Fruit fly (Drosophila melanogaster) whole organism, embryonic: ENCODE data around the gene Dup99B.
A peak's percentile ranks its signal among the peaks of the same experiment; 100 is the strongest.

Experiments
- ATbp ChIP-seq: fragments of 200-800 bp; sonication (Bioruptor generic); optimal IDR thresholded peaks from 2 replicates; lab custom pipeline; 2017; ENCODE audit warnings: missing biosample characterization, mild to moderate bottlenecking, missing genetic modification characterization, missing genetic modification reagents
- CG1024 ChIP-seq: fragments of 200-800 bp; sonication (Bioruptor generic); IDR thresholded peaks from 2 replicates; pipeline ENCODE4 v1.3.6; 2022; ENCODE audit warnings: missing biosample characterization, missing genetic modification characterization
- CG10462 ChIP-seq: fragments of 200-800 bp; sonication (Bioruptor generic); optimal IDR thresholded peaks from 2 replicates; lab custom pipeline; 2016; ENCODE audit warnings: missing biosample characterization, missing genetic modification characterization
- CG12071 ChIP-seq: fragments of 200-800 bp; sonication (Bioruptor generic); optimal IDR thresholded peaks from 3 replicates; lab custom pipeline; 2018; ENCODE audit warnings: missing biosample characterization, mild to moderate bottlenecking, missing genetic modification characterization
- CG12155 ChIP-seq: fragments of 200-800 bp; sonication (Bioruptor generic); optimal IDR thresholded peaks from 3 replicates; lab custom pipeline; 2016; ENCODE audit warnings: missing biosample characterization, missing genetic modification characterization
- CG1602 ChIP-seq: fragments of 200-800 bp; sonication (Bioruptor generic); optimal IDR thresholded peaks from 3 replicates; lab custom pipeline; 2016; ENCODE audit warnings: missing biosample characterization, missing genetic modification characterization
- CG17912 ChIP-seq: fragments of 200-800 bp; sonication (Bioruptor generic); optimal IDR thresholded peaks from 2 replicates; lab custom pipeline; 2018; ENCODE audit warnings: missing biosample characterization, mild to moderate bottlenecking, missing genetic modification characterization
- CG18476 ChIP-seq: fragments of 200-800 bp; sonication (Bioruptor generic); optimal IDR thresholded peaks from 2 replicates; lab custom pipeline; 2016; ENCODE audit warnings: missing biosample characterization, mild to moderate bottlenecking, missing genetic modification characterization
- CG2120 ChIP-seq: fragments of 200-800 bp; sonication (Bioruptor generic); optimal IDR thresholded peaks from 3 replicates; lab custom pipeline; 2016; ENCODE audit warnings: missing biosample characterization, missing genetic modification characterization
- CG2199 ChIP-seq: fragments of 200-800 bp; sonication (Bioruptor generic); IDR thresholded peaks from 3 replicates; pipeline ENCODE4 v1.3.6; 2022; ENCODE audit warnings: missing biosample characterization, missing genetic modification characterization
- CG30403 ChIP-seq: fragments of 200-800 bp; sonication (Bioruptor generic); optimal IDR thresholded peaks from 3 replicates; lab custom pipeline; 2016; ENCODE audit warnings: missing biosample characterization, missing genetic modification characterization
- CG31441 ChIP-seq: fragments of 200-800 bp; sonication (Bioruptor generic); IDR thresholded peaks from 2 replicates; pipeline ENCODE4 v1.3.6; 2022; ENCODE audit warnings: missing biosample characterization, missing genetic modification characterization
- CG33213 ChIP-seq: fragments of 200-800 bp; sonication (Bioruptor generic); optimal IDR thresholded peaks from 3 replicates; lab custom pipeline; 2016; ENCODE audit warnings: missing biosample characterization, missing genetic modification characterization
- CG34376 ChIP-seq: fragments of 200-800 bp; sonication (Bioruptor generic); optimal IDR thresholded peaks from 2 replicates; lab custom pipeline; 2018; ENCODE audit warnings: missing biosample characterization, mild to moderate bottlenecking, missing genetic modification characterization
- CG3847 ChIP-seq: fragments of 200-800 bp; sonication (Bioruptor generic); IDR thresholded peaks from 2 replicates; pipeline ENCODE4 v1.3.6; 2022; ENCODE audit warnings: missing biosample characterization, missing genetic modification characterization
- CG4282 ChIP-seq: fragments of 200-800 bp; sonication (Bioruptor generic); optimal IDR thresholded peaks from 2 replicates; lab custom pipeline; 2016; ENCODE audit warnings: missing biosample characterization, missing genetic modification characterization
- CG43689 ChIP-seq: fragments of 200-800 bp; sonication (Bioruptor generic); IDR thresholded peaks from 2 replicates; pipeline ENCODE4 v1.3.6; 2022; ENCODE audit warnings: missing biosample characterization, missing genetic modification characterization
- CG5180 ChIP-seq: fragments of 200-800 bp; sonication (Bioruptor generic); optimal IDR thresholded peaks from 3 replicates; lab custom pipeline; 2017; ENCODE audit warnings: missing biosample characterization, missing genetic modification characterization, mild to moderate bottlenecking, moderate library complexity, missing genetic modification reagents
- CG6654 ChIP-seq: fragments of 200-800 bp; sonication (Bioruptor generic); optimal IDR thresholded peaks from 2 replicates; lab custom pipeline; 2017; ENCODE audit warnings: missing biosample characterization, mild to moderate bottlenecking, missing genetic modification characterization
- CG6683 ChIP-seq: fragments of 200-800 bp; sonication (Bioruptor generic); optimal IDR thresholded peaks from 2 replicates; lab custom pipeline; 2017; ENCODE audit warnings: missing biosample characterization, mild to moderate bottlenecking, missing genetic modification characterization, missing genetic modification reagents
- CG7372 ChIP-seq: fragments of 200-800 bp; sonication (Bioruptor generic); IDR thresholded peaks from 2 replicates; pipeline ENCODE4 v1.3.6; 2022; ENCODE audit warnings: missing biosample characterization, missing genetic modification characterization
- CG8359 ChIP-seq: fragments of 200-800 bp; sonication (Bioruptor generic); optimal IDR thresholded peaks from 2 replicates; lab custom pipeline; 2017; ENCODE audit warnings: missing biosample characterization, mild to moderate bottlenecking, missing genetic modification characterization, borderline replicate concordance
- D19B ChIP-seq: fragments of 200-800 bp; sonication (Bioruptor generic); optimal IDR thresholded peaks from 2 replicates; lab custom pipeline; 2017; ENCODE audit warnings: missing biosample characterization, mild to moderate bottlenecking, missing genetic modification characterization
- Dfd ChIP-seq, 2 experiments: fragments of >200 bp; optimal IDR thresholded peaks; 2 replicates each; lab custom pipeline; 2017; ENCODE audit warnings: missing biosample characterization in 2 of 2, missing genetic modification characterization in 2 of 2
- Doc3 ChIP-seq: fragments of 200-800 bp; sonication (Bioruptor generic); IDR thresholded peaks from 3 replicates; pipeline ENCODE4 v1.3.6; 2022; ENCODE audit warnings: missing biosample characterization, missing genetic modification characterization; ENCODE audit not compliant: partially characterized antibody
- Dp ChIP-seq: fragments of 200-800 bp; sonication (Bioruptor generic); optimal IDR thresholded peaks from 2 replicates; lab custom pipeline; 2018; ENCODE audit warnings: missing biosample characterization, mild to moderate bottlenecking, missing genetic modification characterization, moderate library complexity
- Fer3 ChIP-seq: fragments of 200-800 bp; sonication (Bioruptor generic); optimal IDR thresholded peaks from 2 replicates; lab custom pipeline; 2018; ENCODE audit warnings: missing biosample characterization, mild to moderate bottlenecking, missing genetic modification characterization, moderate library complexity
- Med ChIP-seq: fragments of 200-800 bp; sonication (Bioruptor generic); peaks from one replicate; lab custom pipeline; 2016; ENCODE audit warnings: missing biosample characterization, missing genetic modification characterization, mild to moderate bottlenecking, inconsistent platforms, moderate library complexity
- Myb ChIP-seq: fragments of 200-800 bp; sonication (Bioruptor generic); optimal IDR thresholded peaks from 2 replicates; lab custom pipeline; 2016; ENCODE audit warnings: missing biosample characterization, missing genetic modification characterization
- Opbp ChIP-seq: fragments of 200-800 bp; sonication (Bioruptor generic); IDR thresholded peaks from 3 replicates; pipeline ENCODE4 v1.3.6; 2022; ENCODE audit warnings: missing biosample characterization, missing genetic modification characterization; ENCODE audit not compliant: partially characterized antibody
- Six4 ChIP-seq: fragments of 200-800 bp; sonication (Bioruptor generic); optimal IDR thresholded peaks from 2 replicates; lab custom pipeline; 2016; ENCODE audit warnings: missing biosample characterization, missing genetic modification characterization
- TFAM ChIP-seq: fragments of 200-800 bp; sonication (Bioruptor generic); optimal IDR thresholded peaks from 2 replicates; lab custom pipeline; 2017; ENCODE audit warnings: missing biosample characterization, missing genetic modification characterization, inconsistent platforms
- ac ChIP-seq: fragments of 200-800 bp; sonication (Bioruptor generic); optimal IDR thresholded peaks from 3 replicates; lab custom pipeline; 2017; ENCODE audit warnings: missing biosample characterization, mild to moderate bottlenecking, missing genetic modification characterization
- cas ChIP-seq: fragments of 200-800 bp; sonication (Bioruptor generic); IDR thresholded peaks from 2 replicates; pipeline ENCODE4 v1.3.6; 2022; ENCODE audit warnings: missing biosample characterization, missing genetic modification characterization
- crp ChIP-seq, 2 experiments: fragments of 200-800 bp; sonication (Bioruptor generic); optimal IDR thresholded peaks; 2 replicates in 1 of 2; 3 replicates in 1 of 2; lab custom pipeline; 2017; ENCODE audit warnings: missing biosample characterization in 2 of 2, missing genetic modification characterization in 2 of 2, mild to moderate bottlenecking in 1 of 2, moderate library complexity in 1 of 2
- dmrt99B ChIP-seq: fragments of 200-800 bp; sonication (Bioruptor generic); optimal IDR thresholded peaks from 2 replicates; lab custom pipeline; 2018; ENCODE audit warnings: missing biosample characterization, mild to moderate bottlenecking, missing genetic modification characterization, moderate library complexity
- fd64A ChIP-seq: fragments of 200-800 bp; sonication (Bioruptor generic); optimal IDR thresholded peaks from 3 replicates; lab custom pipeline; 2018; ENCODE audit warnings: missing biosample characterization, mild to moderate bottlenecking, missing genetic modification characterization
- fd96Cb ChIP-seq: fragments of 200-800 bp; sonication (Bioruptor generic); optimal IDR thresholded peaks from 2 replicates; lab custom pipeline; 2018; ENCODE audit warnings: missing biosample characterization, mild to moderate bottlenecking, missing genetic modification characterization, moderate library complexity
- jumu ChIP-seq: fragments of 200-800 bp; sonication (Bioruptor generic); optimal IDR thresholded peaks from 3 replicates; lab custom pipeline; 2016; ENCODE audit warnings: missing biosample characterization, missing genetic modification characterization
- kni ChIP-seq: fragments of 200-800 bp; sonication (Bioruptor generic); optimal IDR thresholded peaks from 3 replicates; lab custom pipeline; 2017; ENCODE audit warnings: mild to moderate bottlenecking, missing biosample characterization, missing genetic modification reagents, missing genetic modification characterization
- knrl ChIP-seq: fragments of 200-800 bp; sonication (Bioruptor generic); IDR thresholded peaks from 3 replicates; pipeline ENCODE4 v1.3.6; 2022; ENCODE audit warnings: missing biosample characterization, missing genetic modification characterization; ENCODE audit not compliant: partially characterized antibody
- lilli ChIP-seq: fragments of 200-800 bp; sonication (Bioruptor generic); optimal IDR thresholded peaks from 3 replicates; lab custom pipeline; 2016; ENCODE audit warnings: missing biosample characterization, missing genetic modification characterization
- lov ChIP-seq, 2 experiments: fragments of 200-800 bp in 1 of 2; fragments of >200 bp in 1 of 2; sonication (Bioruptor generic) in 1 of 2; IDR thresholded peaks in 1 of 2; optimal IDR thresholded peaks in 1 of 2; 2 replicates in 1 of 2; 3 replicates in 1 of 2; pipeline versions ENCODE4 v1.3.6 to Lab custom; 2017 to 2022; ENCODE audit warnings: missing biosample characterization in 1 of 2, missing genetic modification characterization in 1 of 2
- mld ChIP-seq: fragments of 200-800 bp; sonication (Bioruptor generic); IDR thresholded peaks from 3 replicates; pipeline ENCODE4 v1.3.6; 2022; ENCODE audit warnings: missing biosample characterization, missing genetic modification characterization; ENCODE audit not compliant: partially characterized antibody
- pfk ChIP-seq: fragments of 200-800 bp; sonication (Bioruptor generic); optimal IDR thresholded peaks from 2 replicates; lab custom pipeline; 2018; ENCODE audit warnings: missing biosample characterization, mild to moderate bottlenecking, missing genetic modification characterization, moderate library complexity
- scrt ChIP-seq: fragments of 200-800 bp; sonication (Bioruptor generic); optimal IDR thresholded peaks from 2 replicates; lab custom pipeline; 2018; ENCODE audit warnings: missing biosample characterization, mild to moderate bottlenecking, missing genetic modification characterization, moderate library complexity
- sima ChIP-seq: fragments of 200-800 bp; sonication (Bioruptor generic); optimal IDR thresholded peaks from 2 replicates; lab custom pipeline; 2016; ENCODE audit warnings: missing biosample characterization, missing genetic modification characterization
- tin ChIP-seq: fragments of 200-800 bp; sonication (Bioruptor generic); optimal IDR thresholded peaks from 3 replicates; lab custom pipeline; 2016; ENCODE audit warnings: missing biosample characterization, missing genetic modification characterization
- zen2 ChIP-seq: fragments of 200-800 bp; sonication (Bioruptor generic); IDR thresholded peaks from 3 replicates; pipeline ENCODE4 v1.3.6; 2022; ENCODE audit warnings: missing biosample characterization, missing genetic modification characterization; ENCODE audit not compliant: partially characterized antibody

Gene Dup99B

DNA sequence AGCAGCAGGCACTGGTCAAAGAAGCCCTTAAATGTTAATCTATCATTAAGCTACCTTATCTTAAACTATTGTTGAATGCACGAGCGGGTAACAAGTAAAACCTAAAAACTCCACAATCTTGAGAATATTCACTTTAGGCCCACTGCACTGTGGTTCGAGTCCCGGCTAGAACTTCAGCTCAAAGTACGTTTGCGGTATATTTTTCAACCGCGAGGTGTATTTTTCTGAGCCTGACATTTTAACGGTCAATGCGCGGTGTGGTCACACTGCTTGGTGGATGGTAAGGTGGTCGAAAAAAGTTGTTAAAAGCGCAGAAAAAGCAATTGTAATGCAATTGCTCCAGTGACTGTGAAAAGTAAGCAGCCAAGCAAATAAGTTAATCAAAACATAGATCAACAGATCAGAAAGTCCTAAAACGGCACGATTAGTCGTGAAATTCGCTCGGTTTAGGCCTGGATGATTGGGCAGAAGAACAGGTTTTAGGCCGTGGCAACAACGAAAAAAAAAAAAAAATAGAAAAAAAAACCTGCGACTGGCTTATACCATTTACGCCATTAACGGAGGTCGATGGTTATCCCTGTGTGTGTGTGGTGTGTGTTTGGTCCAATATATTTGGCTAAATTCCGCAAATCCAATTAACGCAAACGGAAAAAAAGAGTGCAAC is 10.5 kb upstream of the Dup99B start, which contains the start of gene Kul (continued):
- TF ChIP-seq CG12071 = no peak
- no peak for TF ChIP-seq CG18476 (GFP tag; lab: Kevin White, UChicago)
- TF ChIP-seq Myb (GFP tag; lab: Kevin White, UChicago) = peak; percentile 88
- no peak for TF ChIP-seq tin
- TF ChIP-seq pfk = no peak
- TF ChIP-seq Six4 (GFP tag; lab: Kevin White, UChicago) = no peak
- TF ChIP-seq lov (optimal IDR thresholded peaks at IDR 0.05; lab: Kevin White, UChicago) = no peak
- TF ChIP-seq lov (GFP tag; IDR thresholded peaks at IDR 0.05; lab: Robert Waterston, UW) = no peak
- no peak for TF ChIP-seq crp (GFP tag; optimal IDR thresholded peaks at IDR 0.05; lab: Kevin White, UChicago)
- no peak for TF ChIP-seq CG8359
- TF ChIP-seq ac (GFP tag; lab: Kevin White, UChicago) = no peak
- no peak for TF ChIP-seq zen2 (GFP tag; lab: Robert Waterston, UW)
- TF ChIP-seq dmrt99B (tag; lab: Kevin White, UChicago) = no peak
- no peak for TF ChIP-seq CG43689 (GFP tag; lab: Robert Waterston, UW)
- no peak for TF ChIP-seq fd64A
- TF ChIP-seq CG3847 (GFP tag; lab: Robert Waterston, UW) = peak; percentile 43
- TF ChIP-seq knrl (GFP tag; lab: Robert Waterston, UW) = peak; percentile 28; the same call in 1 of the 3 replicates
- peak; percentile 84 for TF ChIP-seq Med (GFP tag; lab: Kevin White, UChicago)
- TF ChIP-seq CG6683 = no peak
- no peak for TF ChIP-seq TFAM (GFP tag; lab: Kevin White, UChicago)
- peak; percentile 12 for TF ChIP-seq CG12155 (GFP tag; lab: Kevin White, UChicago)
- no peak for TF ChIP-seq Dfd (GFP tag; optimal IDR thresholded peaks at IDR 0.05; lab: Kevin White, UChicago)
- no peak for TF ChIP-seq kni (GFP tag; lab: Kevin White, UChicago)
- no peak for TF ChIP-seq CG10462 (GFP tag; lab: Kevin White, UChicago)
- TF ChIP-seq CG34376 = no peak
- TF ChIP-seq CG2199 (GFP tag; lab: Robert Waterston, UW) = no peak
- peak; percentile 5 for TF ChIP-seq lilli (GFP tag; lab: Kevin White, UChicago)
- peak; percentile 8 for TF ChIP-seq Dp (GFP tag; lab: Kevin White, UChicago)
- TF ChIP-seq CG31441 (GFP tag; lab: Robert Waterston, UW) = no peak
- no peak for TF ChIP-seq mld (GFP tag; lab: Robert Waterston, UW)
- TF ChIP-seq Fer3 = no peak
- TF ChIP-seq cas (GFP tag; lab: Robert Waterston, UW) = no peak
- TF ChIP-seq ATbp = no peak
- no peak for TF ChIP-seq CG5180 (GFP tag; lab: Kevin White, UChicago)
- TF ChIP-seq CG30403 (GFP tag; lab: Kevin White, UChicago) = peak; percentile 36
- no peak for TF ChIP-seq CG6654 (GFP tag; lab: Kevin White, UChicago)
- TF ChIP-seq CG7372 = no peak
- peak; percentile 93 for TF ChIP-seq CG4282
- TF ChIP-seq fd96Cb (tag; lab: Kevin White, UChicago) = no peak
- TF ChIP-seq Doc3 (GFP tag; lab: Robert Waterston, UW) = no peak
- peak; percentile 23 for TF ChIP-seq CG2120 (GFP tag; lab: Kevin White, UChicago)
- TF ChIP-seq CG1602 (GFP tag; lab: Kevin White, UChicago) = no peak
- TF ChIP-seq jumu (GFP tag; lab: Kevin White, UChicago) = peak; percentile 56
- no peak for TF ChIP-seq sima (GFP tag; lab: Kevin White, UChicago)
- no peak for TF ChIP-seq CG1024 (GFP tag; lab: Robert Waterston, UW)
- peak; percentile 1 for TF ChIP-seq CG17912
- TF ChIP-seq Opbp (GFP tag; lab: Robert Waterston, UW) = peak; percentile 63; the same call in 2 of the 3 replicates
- no peak for TF ChIP-seq scrt (GFP tag; lab: Kevin White, UChicago)
- TF ChIP-seq CG33213 = peak; percentile 39
- TF ChIP-seq D19B (GFP tag; lab: Kevin White, UChicago) = no peak
